Worm (Caenorhabditis elegans) whole organism, early embryonic: ENCODE results near the gene usp-4.

ENCODE experiments used
- B0310.2 ChIP-seq: sonication (generic microtip); optimal IDR thresholded peaks from 2 replicates; lab custom pipeline; 2016; ENCODE audit warnings: mild to moderate bottlenecking, missing genetic modification characterization, missing compliant biosample characterization
- F13C5.2 ChIP-seq: sonication (generic microtip); optimal IDR thresholded peaks from 2 replicates; lab custom pipeline; 2017; ENCODE audit warnings: mild to moderate bottlenecking, missing genetic modification characterization, inconsistent platforms, missing compliant biosample characterization
- aly-1 ChIP-seq: sonication (generic microtip); optimal IDR thresholded peaks from 2 replicates; lab custom pipeline; 2016; ENCODE audit warnings: missing genetic modification characterization, missing compliant biosample characterization
- ama-1 ChIP-seq: fragments of 150-350 bp; optimal IDR thresholded peaks from 2 replicates; lab custom pipeline; 2014
- ceh-13 ChIP-seq: fragments of 200-800 bp; sonication (Bioruptor generic); optimal IDR thresholded peaks from 2 replicates; lab custom pipeline; 2018; ENCODE audit warnings: mild to moderate bottlenecking, missing genetic modification characterization, missing compliant biosample characterization
- ceh-36 ChIP-seq: sonication (generic microtip); optimal IDR thresholded peaks from 2 replicates; lab custom pipeline; 2016; ENCODE audit warnings: missing genetic modification characterization, inconsistent platforms, missing compliant biosample characterization
- ets-7 ChIP-seq: sonication (generic microtip); optimal IDR thresholded peaks from 2 replicates; lab custom pipeline; 2016; ENCODE audit warnings: missing genotype, missing genetic modification characterization, missing compliant biosample characterization
- flt-1 ChIP-seq: fragments of 200-800 bp; sonication (Bioruptor generic); IDR thresholded peaks from 2 replicates; pipeline ENCODE4 v1.3.6; 2022; ENCODE audit warnings: missing genetic modification characterization, missing compliant biosample characterization
- hmbx-1 ChIP-seq: sonication (generic microtip); optimal IDR thresholded peaks from 2 replicates; lab custom pipeline; 2016; ENCODE audit warnings: mild to moderate bottlenecking, missing genetic modification characterization, missing compliant biosample characterization
- hmg-4 ChIP-seq: fragments of 200-800 bp; sonication (Bioruptor generic); optimal IDR thresholded peaks from 2 replicates; lab custom pipeline; 2018; ENCODE audit warnings: mild to moderate bottlenecking, missing genetic modification characterization, missing compliant biosample characterization
- hnd-1 ChIP-seq: sonication (generic microtip); optimal IDR thresholded peaks from 2 replicates; lab custom pipeline; 2016; ENCODE audit warnings: missing genetic modification characterization, missing compliant biosample characterization
- pes-1 ChIP-seq: fragments of 200-800 bp; sonication (Bioruptor generic); IDR thresholded peaks from 2 replicates; pipeline ENCODE4 v1.3.6; 2022; ENCODE audit warnings: missing genetic modification reagents, missing genetic modification characterization, missing compliant biosample characterization
- scrt-1 ChIP-seq: fragments of 200-800 bp; sonication (Bioruptor generic); IDR thresholded peaks from 2 replicates; pipeline ENCODE4 v1.3.6; 2022; ENCODE audit warnings: missing genetic modification characterization, missing compliant biosample characterization
- sea-1 ChIP-seq: fragments of 200-800 bp; sonication (Bioruptor generic); conservative IDR thresholded peaks from 2 replicates; pipeline ENCODE4 v1.3.6; 2022; ENCODE audit warnings: missing genetic modification characterization, missing compliant biosample characterization
- tbx-11 ChIP-seq: fragments of 200-800 bp; sonication (Bioruptor generic); IDR thresholded peaks from 2 replicates; pipeline ENCODE4 v1.3.6; 2022; ENCODE audit warnings: missing genetic modification characterization, missing compliant biosample characterization
- tbx-37 ChIP-seq: fragments of 200-800 bp; sonication (Bioruptor generic); conservative IDR thresholded peaks from 2 replicates; pipeline ENCODE4 v1.3.6; 2022; ENCODE audit warnings: missing genetic modification reagents, missing genetic modification characterization, missing compliant biosample characterization
- tra-4 ChIP-seq: sonication (generic microtip); optimal IDR thresholded peaks from 2 replicates; lab custom pipeline; 2017; ENCODE audit warnings: missing genetic modification characterization, missing compliant biosample characterization

The usp-4 gene

ce11 chrIV:6757011-6757410, at the start of gene usp-4:
TSS of gene usp-4 (plus strand) at chrIV:6757311.
- TF ChIP-seq ets-7 (tag; lab: Kevin White, UChicago) (no peak), ceh-36 (no peak), tbx-37 (GFP tag; lab: Robert Waterston, UW) (no peak), aly-1 (tag; lab: Kevin White, UChicago) (no peak)

DNA sequence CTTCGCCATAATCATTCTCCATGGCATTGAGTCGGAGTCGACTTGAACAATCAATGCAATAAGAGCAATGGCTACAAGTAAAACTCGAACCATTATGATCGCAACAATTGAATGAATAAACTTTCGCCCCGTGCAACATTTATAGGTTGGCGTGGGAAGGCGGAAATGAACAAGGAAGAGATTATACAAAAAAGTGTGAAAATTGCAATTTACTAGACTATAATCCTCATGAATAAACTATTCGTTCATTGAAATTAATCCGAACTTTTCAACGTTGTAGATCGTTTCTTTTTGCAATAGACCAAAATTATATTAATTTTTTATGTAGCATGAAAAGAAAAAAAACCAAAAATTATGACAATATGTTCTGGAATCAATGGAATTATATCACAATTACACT, 16.9 kb upstream of the usp-4 start, which contains the start of gene Y73B6A.3:
Gene Y73B6A.3, minus strand, starts transcription at position 101 of the 400 bp plus-strand sequence.
- TF ChIP-seq tbx-11 (GFP tag; lab: Robert Waterston, UW) (no peak), ceh-13 (GFP tag; lab: Kevin White, UChicago) (no peak), ets-7 (tag; lab: Kevin White, UChicago) (no peak), ama-1 (no peak), F13C5.2 (tag; lab: Kevin White, UChicago) (no peak), sea-1 (no peak), tbx-37 (GFP tag; lab: Robert Waterston, UW) (no peak), hmg-4 (no peak), aly-1 (tag; lab: Kevin White, UChicago) (no peak), hnd-1 (tag; lab: Kevin White, UChicago) (no peak), tra-4 (no peak), ceh-36 (no peak), hmbx-1 (no peak), flt-1 (no peak), scrt-1 (GFP tag; lab: Robert Waterston, UW) (no peak), B0310.2 (tag; lab: Kevin White, UChicago) (no peak), pes-1 (no peak)

DNA sequence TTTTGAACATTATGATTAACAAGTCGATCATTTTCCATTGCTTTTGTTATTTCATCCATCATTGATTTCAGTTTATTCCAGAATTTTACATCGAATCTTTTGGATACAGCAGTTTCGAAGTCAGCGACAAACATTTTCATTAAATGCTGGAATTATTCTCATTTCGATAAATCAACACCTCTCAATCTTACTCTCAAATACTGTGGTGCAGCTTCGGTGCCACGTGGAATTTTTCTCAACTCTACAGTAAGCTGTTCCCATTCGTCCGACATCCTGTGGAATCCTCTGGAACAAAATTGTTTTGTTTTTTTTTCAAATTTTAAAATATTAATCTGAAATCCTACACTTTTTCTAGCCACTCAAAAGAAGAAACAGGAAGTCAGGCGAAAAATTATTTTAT, 15.0 kb upstream of the usp-4 start, which contains the start of gene smg-7:
Gene smg-7, minus strand, starts transcription at position 285 of the 400 bp plus-strand sequence.
- TF ChIP-seq flt-1 (no peak), F13C5.2 (tag; lab: Kevin White, UChicago) (no peak), pes-1 (no peak), ets-7 (tag; lab: Kevin White, UChicago) (no peak), hnd-1 (tag; lab: Kevin White, UChicago) (no peak), hmg-4 (no peak), ceh-13 (GFP tag; lab: Kevin White, UChicago) (no peak), ceh-36 (no peak), tbx-11 (GFP tag; lab: Robert Waterston, UW) (no peak), hmbx-1 (no peak), scrt-1 (GFP tag; lab: Robert Waterston, UW) (no peak), sea-1 (no peak), aly-1 (tag; lab: Kevin White, UChicago) (no peak), ama-1 (no peak), B0310.2 (tag; lab: Kevin White, UChicago) (no peak), tbx-37 (GFP tag; lab: Robert Waterston, UW) (no peak), tra-4 (no peak)

DNA sequence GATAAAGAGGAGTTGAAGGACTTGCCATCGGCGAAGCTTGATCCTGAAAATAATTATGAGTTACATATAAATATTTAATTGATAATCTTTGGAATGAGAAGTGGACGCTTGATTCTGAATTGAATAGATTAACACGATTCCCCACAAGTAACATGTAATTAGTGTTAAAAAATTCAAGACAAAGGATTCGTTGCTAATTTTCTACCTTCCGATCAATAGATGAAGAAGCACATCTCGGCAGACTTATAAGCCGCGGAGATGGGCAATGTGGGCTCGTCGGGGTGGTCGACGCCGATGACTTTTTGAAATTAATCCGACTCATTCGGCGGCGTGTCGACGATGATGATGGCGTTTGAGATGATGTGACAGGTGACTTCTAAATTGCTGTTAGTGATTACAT, 10.0 kb upstream of the usp-4 start:
- TF ChIP-seq tra-4 (no peak), ceh-36 (no peak), tbx-37 (GFP tag; lab: Robert Waterston, UW) (no peak), F13C5.2 (tag; lab: Kevin White, UChicago) (no peak), tbx-11 (GFP tag; lab: Robert Waterston, UW) (no peak), aly-1 (tag; lab: Kevin White, UChicago) (no peak), flt-1 (no peak), ceh-13 (GFP tag; lab: Kevin White, UChicago) (no peak), scrt-1 (GFP tag; lab: Robert Waterston, UW) (no peak), ets-7 (tag; lab: Kevin White, UChicago) (no peak), pes-1 (no peak), B0310.2 (tag; lab: Kevin White, UChicago) (no peak)

- peak; percentile 42; the same call in 1 of the 2 replicates for TF ChIP-seq tbx-37 (GFP tag; lab: Robert Waterston, UW)
- TF ChIP-seq sea-1 = no peak
- peak; percentile 42; the same call in 1 of the 2 replicates for TF ChIP-seq pes-1
- TF ChIP-seq ets-7 (tag; lab: Kevin White, UChicago) = no peak
- TF ChIP-seq hnd-1 (tag; lab: Kevin White, UChicago) = no peak
These were observed 9.5 kb upstream of the usp-4 start for ce11 chrIV:6747652-6748051.

DNA sequence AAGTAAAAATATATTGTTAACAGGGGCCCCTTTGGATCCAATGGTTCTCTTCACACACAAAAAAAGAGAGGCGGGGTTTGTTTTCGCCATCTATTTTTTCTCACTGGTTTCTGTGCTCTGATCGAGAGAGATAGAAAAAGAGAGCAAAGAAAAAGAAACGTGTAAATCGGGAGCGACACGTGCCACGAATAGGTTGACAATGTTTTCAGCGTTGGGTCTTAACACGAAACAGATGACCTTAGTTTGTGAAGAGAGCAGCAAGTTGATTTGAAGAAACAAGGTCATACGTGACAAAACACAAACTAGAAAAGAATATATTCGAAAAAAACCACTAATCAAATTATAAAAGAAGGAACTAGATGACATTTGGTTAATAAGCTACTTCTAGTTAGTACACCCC, 8.6 kb upstream of the usp-4 start, which contains the start of gene lin-45:
Gene lin-45, minus strand, starts transcription at position 82 of the 400 bp plus-strand sequence.
- no peak for TF ChIP-seq sea-1
- no peak for TF ChIP-seq F13C5.2 (tag; lab: Kevin White, UChicago)
- no peak for TF ChIP-seq B0310.2 (tag; lab: Kevin White, UChicago)
- no peak for TF ChIP-seq tbx-11 (GFP tag; lab: Robert Waterston, UW)
- TF ChIP-seq ceh-36 = no peak
- no peak for TF ChIP-seq tra-4
- no peak for TF ChIP-seq pes-1
- no peak for TF ChIP-seq ama-1

ce11 chrIV:6750117-6750516, 7.0 kb upstream of the usp-4 start:
- TF ChIP-seq aly-1 (tag; lab: Kevin White, UChicago) (no peak), scrt-1 (GFP tag; lab: Robert Waterston, UW) (no peak), B0310.2 (tag; lab: Kevin White, UChicago) (no peak), tra-4 (no peak), ets-7 (tag; lab: Kevin White, UChicago) (no peak), hmbx-1 (no peak), F13C5.2 (tag; lab: Kevin White, UChicago) (no peak), flt-1 (no peak), hmg-4 (no peak), tbx-11 (GFP tag; lab: Robert Waterston, UW) (no peak)

- TF ChIP-seq aly-1 (tag; lab: Kevin White, UChicago) (no peak), hmbx-1 (no peak), F13C5.2 (tag; lab: Kevin White, UChicago) (no peak), tbx-11 (GFP tag; lab: Robert Waterston, UW) (no peak), ceh-13 (GFP tag; lab: Kevin White, UChicago) (no peak), flt-1 (no peak), tra-4 (no peak), hnd-1 (tag; lab: Kevin White, UChicago) (no peak), ama-1 (no peak), ceh-36 (no peak), hmg-4 (no peak), ets-7 (tag; lab: Kevin White, UChicago) (no peak)
These were observed 5.9 kb upstream of the usp-4 start for ce11 chrIV:6751213-6751612.
